Worm (Caenorhabditis elegans): Measurements from ENCODE around the gene asp-13.

The asp-13 gene

DNA sequence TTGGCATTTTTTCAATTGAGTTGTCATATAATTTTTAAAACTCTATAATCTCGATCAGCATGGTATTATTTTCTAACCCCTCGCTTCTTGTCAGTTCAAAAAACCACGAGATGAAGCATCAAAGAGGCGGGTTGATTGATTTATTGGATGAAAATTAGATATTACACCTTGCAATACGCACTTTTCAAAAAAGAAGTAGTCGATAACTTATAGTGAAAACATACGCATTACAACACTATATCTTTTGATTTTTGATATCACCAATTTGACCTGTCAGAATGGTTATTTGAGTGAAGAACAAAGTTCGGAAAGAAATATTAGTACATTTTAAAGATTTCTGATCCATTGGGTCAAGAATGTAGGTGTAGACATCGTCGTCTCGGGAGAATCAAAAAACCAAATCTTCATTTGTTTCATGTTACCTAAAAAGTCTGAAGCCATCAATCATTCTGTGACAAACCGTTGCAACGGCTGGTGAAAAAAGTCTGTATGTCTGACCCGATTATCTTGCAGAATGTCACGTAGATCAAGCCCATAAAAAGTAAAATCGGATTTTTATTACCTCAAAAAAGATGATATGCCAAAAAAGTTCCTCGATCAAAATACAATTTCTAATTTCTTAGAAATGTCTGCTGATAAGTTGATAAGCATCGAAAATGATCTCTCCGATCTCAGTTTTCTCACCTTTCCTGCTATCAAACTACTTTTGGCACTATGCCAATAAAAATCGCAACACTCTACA is 10.3 kb upstream of the asp-13 start:
- TF ChIP-seq hmbx-1 (tag; optimal IDR thresholded peaks at IDR 0.05): no peak
- no peak for TF ChIP-seq hnd-1 (tag; optimal IDR thresholded peaks at IDR 0.05)

DNA sequence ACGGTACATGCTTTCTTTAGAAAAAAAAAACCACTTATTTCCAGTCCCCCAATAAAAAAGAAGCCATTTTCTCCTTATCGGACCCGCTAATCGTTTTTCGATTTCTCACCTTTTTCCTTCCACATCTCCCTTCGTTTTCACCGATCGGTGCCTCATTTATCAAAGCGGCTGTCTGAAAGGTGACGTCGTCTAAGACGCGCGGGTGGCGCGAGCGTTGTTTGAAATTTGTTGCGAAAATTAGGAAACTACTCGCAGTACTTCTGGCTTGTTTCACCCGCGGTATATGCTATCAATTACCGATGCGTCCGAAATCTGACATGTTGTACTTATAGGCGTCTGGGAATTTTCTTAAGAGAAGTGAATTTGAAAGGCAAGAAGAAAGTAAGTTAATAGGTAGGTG is 9.2 kb upstream of the asp-13 start:
- no peak for TF ChIP-seq ets-7 (tag; optimal IDR thresholded peaks at IDR 0.05)
- TF ChIP-seq flt-1 (GFP tag; IDR thresholded peaks at IDR 0.05): no peak
- no peak for TF ChIP-seq F13C5.2 (tag; optimal IDR thresholded peaks at IDR 0.05)
- no peak for TF ChIP-seq scrt-1 (GFP tag; IDR thresholded peaks at IDR 0.05)
- TF ChIP-seq tbx-11 (GFP tag; IDR thresholded peaks at IDR 0.05): no peak
- TF ChIP-seq tra-4 (tag; optimal IDR thresholded peaks at IDR 0.05): no peak
- TF ChIP-seq hmg-4 (GFP tag; optimal IDR thresholded peaks at IDR 0.05): no peak
- no peak for TF ChIP-seq tbx-37 (GFP tag; conservative IDR thresholded peaks at IDR 0.05)
- no peak for TF ChIP-seq hmbx-1 (tag; optimal IDR thresholded peaks at IDR 0.05)
- TF ChIP-seq sea-1 (GFP tag; conservative IDR thresholded peaks at IDR 0.05): no peak
- no peak for TF ChIP-seq ceh-36 (tag; optimal IDR thresholded peaks at IDR 0.05)

DNA sequence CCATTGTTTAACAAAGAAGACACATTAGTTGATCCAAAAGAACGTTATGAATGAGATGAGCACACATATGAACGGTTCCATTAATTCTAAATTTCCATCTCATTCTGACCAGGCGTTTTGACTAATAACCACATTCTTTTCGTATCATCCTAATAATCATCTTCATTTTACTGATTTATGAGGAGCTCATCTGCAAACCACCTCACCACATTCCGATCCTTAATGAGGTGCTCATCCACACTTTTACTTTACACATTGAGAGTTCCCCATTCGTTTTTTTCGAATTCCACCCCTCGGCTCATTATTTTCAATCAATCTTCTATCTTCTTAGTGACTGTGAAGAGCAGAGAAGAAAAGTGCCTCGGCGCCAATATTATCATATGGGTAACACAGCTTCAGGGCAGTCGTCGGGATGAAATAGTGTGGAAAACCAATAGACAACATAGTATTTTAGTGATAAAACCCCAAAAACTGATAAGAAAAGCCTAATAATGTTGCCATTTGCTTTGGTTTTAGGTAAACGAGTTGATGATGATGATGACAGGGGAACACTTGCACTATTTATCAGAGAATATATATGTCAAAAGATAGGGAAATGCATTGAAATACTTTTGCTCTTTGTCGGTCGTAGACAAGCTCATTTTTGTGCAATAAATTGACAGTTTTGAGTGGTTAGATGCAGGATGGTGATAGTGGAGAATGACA is 8.2 kb upstream of the asp-13 start:
- TF ChIP-seq ceh-13 (GFP tag; optimal IDR thresholded peaks at IDR 0.05) (no peak), sea-1 (GFP tag; conservative IDR thresholded peaks at IDR 0.05) (no peak), hmg-4 (GFP tag; optimal IDR thresholded peaks at IDR 0.05) (no peak), hmbx-1 (tag; optimal IDR thresholded peaks at IDR 0.05) (no peak), ceh-36 (tag; optimal IDR thresholded peaks at IDR 0.05) (no peak), tbx-37 (GFP tag; conservative IDR thresholded peaks at IDR 0.05) (no peak), ama-1 (optimal IDR thresholded peaks at IDR 0.05) (no peak), scrt-1 (GFP tag; IDR thresholded peaks at IDR 0.05) (no peak), B0310.2 (tag; optimal IDR thresholded peaks at IDR 0.05) (no peak), tra-4 (tag; optimal IDR thresholded peaks at IDR 0.05) (no peak), ets-7 (tag; optimal IDR thresholded peaks at IDR 0.05) (no peak), aly-1 (tag; optimal IDR thresholded peaks at IDR 0.05) (no peak), tbx-11 (GFP tag; IDR thresholded peaks at IDR 0.05) (no peak), F13C5.2 (tag; optimal IDR thresholded peaks at IDR 0.05) (no peak), flt-1 (GFP tag; IDR thresholded peaks at IDR 0.05) (no peak), pes-1 (GFP tag; IDR thresholded peaks at IDR 0.05) (no peak), hnd-1 (tag; optimal IDR thresholded peaks at IDR 0.05) (no peak)

DNA sequence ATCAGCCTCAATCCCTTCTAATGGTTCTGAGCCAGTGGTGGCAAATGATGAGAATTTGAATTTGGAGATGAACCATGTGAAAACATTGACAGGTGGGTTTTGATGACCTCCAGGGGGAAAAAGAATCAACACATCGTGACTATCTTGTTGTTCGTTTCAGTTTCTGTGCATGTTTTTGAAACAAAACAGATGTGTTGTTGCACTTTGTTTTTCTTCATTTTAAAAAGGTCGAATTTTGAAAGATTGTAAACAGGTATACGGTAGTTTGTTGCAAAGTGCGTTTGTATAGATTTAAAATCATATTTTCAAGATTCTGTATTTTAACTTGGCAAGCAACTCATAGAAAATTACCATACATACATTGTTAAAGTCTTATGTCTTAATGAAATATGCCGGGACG is 7.4 kb upstream of the asp-13 start:
- no peak for TF ChIP-seq hmg-4 (GFP tag; optimal IDR thresholded peaks at IDR 0.05)
- no peak for TF ChIP-seq flt-1 (GFP tag; IDR thresholded peaks at IDR 0.05)
- TF ChIP-seq B0310.2 (tag; optimal IDR thresholded peaks at IDR 0.05): no peak

DNA sequence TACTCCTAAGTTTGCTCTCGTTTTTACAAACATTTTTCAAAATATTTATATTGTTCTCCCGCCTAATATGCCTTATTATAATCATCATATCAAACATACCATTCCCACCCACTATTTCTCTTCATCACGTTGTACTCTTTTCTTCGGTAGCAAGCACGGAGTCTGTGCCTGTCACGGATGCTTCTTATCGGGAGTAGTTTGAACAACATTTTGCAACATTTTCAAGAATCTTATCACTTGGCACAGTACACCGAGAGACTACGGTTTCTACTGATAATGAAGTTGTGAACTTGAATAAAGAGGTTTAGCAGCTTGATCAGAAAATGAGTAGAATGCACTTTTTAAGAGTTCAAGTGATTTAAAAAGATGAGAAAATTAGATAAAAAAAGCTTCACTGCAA is 5.3 kb upstream of the asp-13 start:
- no peak for TF ChIP-seq ceh-13 (GFP tag; optimal IDR thresholded peaks at IDR 0.05)
- no peak for TF ChIP-seq hnd-1 (tag; optimal IDR thresholded peaks at IDR 0.05)
- no peak for TF ChIP-seq scrt-1 (GFP tag; IDR thresholded peaks at IDR 0.05)
- no peak for TF ChIP-seq hmg-4 (GFP tag; optimal IDR thresholded peaks at IDR 0.05)

DNA sequence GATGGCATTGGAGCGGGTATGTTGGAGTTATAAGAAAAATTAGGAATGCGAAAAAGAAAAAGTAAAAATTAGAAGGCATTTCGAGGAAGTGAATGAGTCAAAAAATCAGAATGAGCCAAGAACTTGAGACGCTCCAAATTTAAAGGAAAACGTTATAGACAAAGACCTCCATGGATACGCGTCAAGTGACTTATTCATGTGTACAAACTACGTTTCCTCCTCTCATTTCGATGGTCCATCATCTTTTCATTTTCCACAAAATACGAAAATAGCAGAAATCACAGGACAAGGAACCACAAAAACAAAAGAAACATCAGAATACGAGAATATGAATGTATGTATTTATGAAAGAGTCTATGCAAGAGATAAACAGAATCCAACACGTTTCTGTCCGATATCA is 1.7 kb downstream of the asp-13 start, which contains the start of gene F28A12.3:
F28A12.3 (minus strand) TSS at position 101 of the 400 bp plus-strand sequence.
- TF ChIP-seq tbx-37 (GFP tag; conservative IDR thresholded peaks at IDR 0.05): no peak
- TF ChIP-seq hnd-1 (tag; optimal IDR thresholded peaks at IDR 0.05): no peak
- TF ChIP-seq F13C5.2 (tag; optimal IDR thresholded peaks at IDR 0.05): no peak
- TF ChIP-seq aly-1 (tag; optimal IDR thresholded peaks at IDR 0.05): no peak
- TF ChIP-seq ets-7 (tag; optimal IDR thresholded peaks at IDR 0.05): no peak
- no peak for TF ChIP-seq tbx-11 (GFP tag; IDR thresholded peaks at IDR 0.05)
- no peak for TF ChIP-seq tra-4 (tag; optimal IDR thresholded peaks at IDR 0.05)

DNA sequence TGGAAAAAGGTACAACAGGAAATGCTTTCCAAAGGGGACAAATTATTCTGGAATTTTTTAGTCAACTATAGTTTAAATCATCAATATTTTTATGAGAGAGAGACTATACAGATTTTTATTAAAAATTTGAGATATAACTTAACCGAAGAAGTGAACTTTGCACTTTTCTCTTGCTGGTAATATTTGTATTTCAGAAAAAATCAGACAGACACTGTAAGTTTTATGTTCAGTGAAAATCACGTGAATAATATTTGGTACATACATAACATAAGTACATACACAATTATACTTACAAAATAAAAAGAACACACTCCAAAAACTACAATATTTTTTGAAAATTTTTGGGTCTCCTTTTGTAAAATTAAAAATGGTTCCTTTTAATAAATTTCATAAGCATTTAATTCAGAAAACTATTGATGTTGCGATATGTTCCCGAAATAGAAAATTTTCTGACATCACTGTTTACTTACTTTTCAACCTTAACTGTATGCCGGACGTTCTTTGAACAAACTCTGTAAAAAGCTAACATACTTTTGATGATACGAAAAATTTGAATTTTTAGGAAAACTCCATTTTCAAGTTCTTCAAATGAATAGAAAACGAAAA is 5.2 kb downstream of the asp-13 start, which contains the start of the genes F28A12.10 and acd-4:
F28A12.10 (minus strand) TSS at position 101 of the 606 bp plus-strand sequence.
acd-4 (plus strand) TSS at position 556 of the 606 bp plus-strand sequence.
- no peak for TF ChIP-seq pes-1 (GFP tag; IDR thresholded peaks at IDR 0.05)
- TF ChIP-seq ama-1 (optimal IDR thresholded peaks at IDR 0.05): no peak
- TF ChIP-seq hnd-1 (tag; optimal IDR thresholded peaks at IDR 0.05): no peak
- TF ChIP-seq tbx-37 (GFP tag; conservative IDR thresholded peaks at IDR 0.05): no peak
- TF ChIP-seq tra-4 (tag; optimal IDR thresholded peaks at IDR 0.05): no peak
- TF ChIP-seq F13C5.2 (tag; optimal IDR thresholded peaks at IDR 0.05): no peak
- no peak for TF ChIP-seq scrt-1 (GFP tag; IDR thresholded peaks at IDR 0.05)
- no peak for TF ChIP-seq ceh-36 (tag; optimal IDR thresholded peaks at IDR 0.05)
- TF ChIP-seq hmbx-1 (tag; optimal IDR thresholded peaks at IDR 0.05): no peak
- TF ChIP-seq flt-1 (GFP tag; IDR thresholded peaks at IDR 0.05): no peak
- TF ChIP-seq tbx-11 (GFP tag; IDR thresholded peaks at IDR 0.05): no peak
- TF ChIP-seq ceh-13 (GFP tag; optimal IDR thresholded peaks at IDR 0.05): no peak
- TF ChIP-seq hmg-4 (GFP tag; optimal IDR thresholded peaks at IDR 0.05): no peak
- no peak for TF ChIP-seq sea-1 (GFP tag; conservative IDR thresholded peaks at IDR 0.05)
- no peak for TF ChIP-seq ets-7 (tag; optimal IDR thresholded peaks at IDR 0.05)
- TF ChIP-seq B0310.2 (tag; optimal IDR thresholded peaks at IDR 0.05): no peak
- no peak for TF ChIP-seq aly-1 (tag; optimal IDR thresholded peaks at IDR 0.05)
